Worm (Caenorhabditis elegans) whole organism, midembryonic: ENCODE results near the gene cyp-14A4.

Source experiments
- T22C8.4 ChIP-seq: fragments of 200-800 bp; sonication (Bioruptor generic); IDR thresholded peaks from 2 replicates; pipeline ENCODE4 v1.3.6; 2022; ENCODE audit warnings: missing genetic modification characterization, missing compliant biosample characterization
- cog-1 ChIP-seq: sonication (generic microtip); optimal IDR thresholded peaks from 2 replicates; lab custom pipeline; 2016; ENCODE audit warnings: missing genetic modification characterization, missing compliant biosample characterization
- ref-1 ChIP-seq: fragments of 200-800 bp; sonication (Bioruptor generic); conservative IDR thresholded peaks from 2 replicates; pipeline ENCODE4 v1.3.6; 2022; ENCODE audit warnings: missing genetic modification reagents, missing genetic modification characterization, missing compliant biosample characterization
- ztf-23 ChIP-seq: fragments of 200-800 bp; sonication (Bioruptor generic); IDR thresholded peaks from 2 replicates; pipeline ENCODE4 v1.3.6; 2022; ENCODE audit warnings: missing genetic modification reagents, missing genetic modification characterization, missing compliant biosample characterization

ce11 chrX:13278876-13279275, 5.1 kb downstream of the cyp-14A4 start, which contains the start of gene phf-33:
- TF ChIP-seq cog-1 (no peak), ref-1 (GFP tag; lab: Robert Waterston, UW) (no peak), ztf-23 (GFP tag; lab: Robert Waterston, UW) (no peak), T22C8.4 (GFP tag; lab: Robert Waterston, UW) (no peak)
